Worm (Caenorhabditis elegans) whole organism, mixed stage, embryonic: ENCODE data around the gene F42A10.7.

ENCODE experiments used
- ces-1 ChIP-seq: fragments of 150-350 bp; optimal IDR thresholded peaks from 2 replicates; lab custom pipeline; 2014; ENCODE audit warnings: missing biosample characterization, missing genetic modification reagents, missing genetic modification characterization
- elt-1 ChIP-seq: sonication (generic microtip); optimal IDR thresholded peaks from 2 replicates; lab custom pipeline; 2017; ENCODE audit warnings: missing genetic modification characterization, mild to moderate bottlenecking, missing compliant biosample characterization, antibody characterized with exemption, moderate library complexity, borderline replicate concordance; ENCODE audit not compliant: insufficient read depth
- elt-3 ChIP-seq: fragments of 150-350 bp; optimal IDR thresholded peaks from 2 replicates; lab custom pipeline; 2014; ENCODE audit warnings: missing biosample characterization, missing genetic modification characterization
- lin-13 ChIP-seq: fragments of 150-350 bp; optimal IDR thresholded peaks from 2 replicates; lab custom pipeline; 2014; ENCODE audit warnings: missing biosample characterization, missing genetic modification characterization
- lsy-2 ChIP-seq: fragments of 150-350 bp; optimal IDR thresholded peaks from 2 replicates; lab custom pipeline; 2014; ENCODE audit warnings: missing biosample characterization, missing genetic modification characterization
- mab-5 ChIP-seq: fragments of 150-350 bp; optimal IDR thresholded peaks from 2 replicates; lab custom pipeline; 2014; ENCODE audit warnings: missing biosample characterization, missing genetic modification characterization
- nhr-237 ChIP-seq: fragments of 150-350 bp; optimal IDR thresholded peaks from 2 replicates; lab custom pipeline; 2014; ENCODE audit warnings: missing biosample characterization, missing genetic modification characterization
- nhr-28 ChIP-seq: fragments of 150-350 bp; optimal IDR thresholded peaks from 2 replicates; lab custom pipeline; 2014; ENCODE audit warnings: missing biosample characterization, missing genetic modification characterization
- pha-4 ChIP-seq: fragments of 150-350 bp; optimal IDR thresholded peaks from 2 replicates; lab custom pipeline; 2018; ENCODE audit warnings: missing biosample characterization, missing genetic modification reagents, missing genetic modification characterization
- sptf-1 ChIP-seq: sonication (generic microtip); optimal IDR thresholded peaks from 2 replicates; lab custom pipeline; 2017; ENCODE audit warnings: mild to moderate bottlenecking, missing genetic modification characterization, moderate library complexity, missing compliant biosample characterization
- tbx-8 ChIP-seq: fragments of 200-800 bp; sonication (Bioruptor generic); optimal IDR thresholded peaks from 2 replicates; lab custom pipeline; 2018; ENCODE audit warnings: mild to moderate bottlenecking, missing genetic modification characterization, moderate library complexity, missing compliant biosample characterization
- unc-39 ChIP-seq: fragments of 150-350 bp; optimal IDR thresholded peaks from 2 replicates; lab custom pipeline; 2014; ENCODE audit warnings: missing biosample characterization, missing genetic modification characterization
- unc-62 ChIP-seq: fragments of 150-350 bp; optimal IDR thresholded peaks from 2 replicates; lab custom pipeline; 2014; ENCODE audit warnings: missing biosample characterization, missing genetic modification reagents, missing genetic modification characterization

DNA sequence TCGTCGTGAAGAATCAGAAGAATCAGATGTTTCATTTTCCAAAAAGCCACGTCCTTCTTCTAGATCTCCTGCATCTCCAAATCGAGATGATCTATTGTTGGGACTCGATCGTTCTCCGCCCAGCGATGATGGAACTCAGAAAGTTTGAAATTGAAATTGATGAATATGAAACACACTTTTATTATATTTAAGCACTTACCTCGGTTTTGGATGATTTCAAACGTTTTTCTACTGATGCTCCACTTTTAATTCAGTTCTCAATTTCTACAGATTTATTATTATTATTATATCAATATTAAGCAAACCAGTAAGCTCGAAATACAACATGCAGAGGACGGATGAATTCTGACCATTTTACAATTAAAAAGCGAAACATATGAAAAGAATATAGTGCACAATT, 23.9 kb downstream of the F42A10.7 start:
- TF ChIP-seq elt-1 (tag; lab: Kevin White, UChicago) (no peak), mab-5 (tag; lab: Kevin White, UChicago) (no peak), unc-62 (GFP tag; lab: Kevin White, UChicago) (no peak), lsy-2 (tag; lab: Kevin White, UChicago) (no peak), sptf-1 (tag; lab: Kevin White, UChicago) (no peak), pha-4 (no peak), lin-13 (tag; lab: Kevin White, UChicago) (no peak), nhr-237 (tag; lab: Kevin White, UChicago) (no peak), tbx-8 (GFP tag; lab: Kevin White, UChicago) (no peak), elt-3 (tag; lab: Kevin White, UChicago) (no peak), unc-39 (tag; lab: Kevin White, UChicago) (no peak), nhr-28 (tag; lab: Kevin White, UChicago) (no peak), ces-1 (GFP tag; lab: Kevin White, UChicago) (no peak)
